Worm (Caenorhabditis elegans) whole organism, late embryonic: ENCODE data around the gene unc-53.

Source experiments
- F13H6.1 ChIP-seq: sonication (generic microtip); optimal IDR thresholded peaks from 2 replicates; lab custom pipeline; 2016; ENCODE audit warnings: missing genetic modification characterization, missing compliant biosample characterization
- ama-1 ChIP-seq: fragments of 150-350 bp; optimal IDR thresholded peaks from 2 replicates; lab custom pipeline; 2014
- ceh-18 ChIP-seq: sonication (generic microtip); optimal IDR thresholded peaks from 2 replicates; lab custom pipeline; 2016; ENCODE audit warnings: missing genetic modification characterization, missing compliant biosample characterization
- ceh-19 ChIP-seq: fragments of 200-800 bp; sonication (Bioruptor generic); optimal IDR thresholded peaks from 2 replicates; lab custom pipeline; 2018; ENCODE audit warnings: mild to moderate bottlenecking, missing genetic modification characterization, missing compliant biosample characterization
- ceh-22 ChIP-seq: sonication (generic microtip); optimal IDR thresholded peaks from 2 replicates; lab custom pipeline; 2017; ENCODE audit warnings: missing biosample characterization, missing genetic modification characterization
- ceh-30 ChIP-seq: fragments of 150-350 bp; optimal IDR thresholded peaks from 2 replicates; lab custom pipeline; 2014; ENCODE audit warnings: missing biosample characterization, missing genetic modification characterization
- ceh-31 ChIP-seq: sonication (generic microtip); optimal IDR thresholded peaks from 2 replicates; lab custom pipeline; 2016; ENCODE audit warnings: missing genetic modification characterization, missing compliant biosample characterization
- ceh-45 ChIP-seq: fragments of 200-800 bp; sonication (Bioruptor generic); IDR thresholded peaks from 2 replicates; pipeline ENCODE4 v1.3.6; 2022; ENCODE audit warnings: missing genetic modification reagents, missing genetic modification characterization, missing compliant biosample characterization
- ceh-48 ChIP-seq: sonication (generic microtip); optimal IDR thresholded peaks from 2 replicates; lab custom pipeline; 2016; ENCODE audit warnings: missing genetic modification characterization, inconsistent platforms, missing compliant biosample characterization
- ceh-6 ChIP-seq: fragments of 200-800 bp; sonication (Bioruptor generic); optimal IDR thresholded peaks from 2 replicates; lab custom pipeline; 2018; ENCODE audit warnings: mild to moderate bottlenecking, missing genetic modification characterization, missing compliant biosample characterization
- dmd-4 ChIP-seq: sonication (generic microtip); optimal IDR thresholded peaks from 2 replicates; lab custom pipeline; 2016; ENCODE audit warnings: borderline replicate concordance, missing genetic modification characterization, missing compliant biosample characterization
- dve-1 ChIP-seq: sonication (generic microtip); optimal IDR thresholded peaks from 2 replicates; lab custom pipeline; 2017; ENCODE audit warnings: antibody characterized with exemption, mild to moderate bottlenecking, missing genetic modification characterization, missing compliant biosample characterization
- elt-4 ChIP-seq: sonication (generic microtip); optimal IDR thresholded peaks from 2 replicates; lab custom pipeline; 2016; ENCODE audit warnings: missing genetic modification characterization, missing compliant biosample characterization
- fkh-10 ChIP-seq: fragments of 150-350 bp; optimal IDR thresholded peaks from 2 replicates; lab custom pipeline; 2014; ENCODE audit warnings: missing biosample characterization, missing genetic modification reagents, missing genetic modification characterization
- hlh-13 ChIP-seq: fragments of 200-800 bp; sonication (Bioruptor generic); optimal IDR thresholded peaks from 2 replicates; lab custom pipeline; 2018; ENCODE audit warnings: mild to moderate bottlenecking, missing genetic modification characterization, missing compliant biosample characterization
- hlh-30 ChIP-seq: sonication (generic microtip); optimal IDR thresholded peaks from 2 replicates; lab custom pipeline; 2017; ENCODE audit warnings: antibody characterized with exemption, missing genetic modification characterization, missing compliant biosample characterization; ENCODE audit not compliant: insufficient read depth
- hlh-6 ChIP-seq: sonication (generic microtip); optimal IDR thresholded peaks from 2 replicates; lab custom pipeline; 2016; ENCODE audit warnings: missing genotype, missing genetic modification characterization, missing compliant biosample characterization
- hlh-8 ChIP-seq: sonication (generic microtip); optimal IDR thresholded peaks from 2 replicates; lab custom pipeline; 2016; ENCODE audit warnings: missing genotype, missing genetic modification characterization, missing compliant biosample characterization
- lin-11 ChIP-seq: fragments of 200-800 bp; sonication (Bioruptor generic); optimal IDR thresholded peaks from 2 replicates; lab custom pipeline; 2018; ENCODE audit warnings: mild to moderate bottlenecking, missing genetic modification characterization, missing compliant biosample characterization
- odd-2 ChIP-seq: sonication (generic microtip); optimal IDR thresholded peaks from 2 replicates; lab custom pipeline; 2017; ENCODE audit warnings: antibody characterized with exemption, mild to moderate bottlenecking, missing genetic modification characterization, missing compliant biosample characterization
- pag-3 ChIP-seq: sonication (generic microtip); optimal IDR thresholded peaks from 2 replicates; lab custom pipeline; 2016; ENCODE audit warnings: missing compliant biosample characterization, missing genetic modification characterization, borderline replicate concordance
- pat-9 ChIP-seq: fragments of 200-800 bp; sonication (Bioruptor generic); optimal IDR thresholded peaks from 2 replicates; lab custom pipeline; 2018; ENCODE audit warnings: mild to moderate bottlenecking, missing genetic modification characterization, moderate library complexity, missing compliant biosample characterization
- pax-1 ChIP-seq: fragments of 150-350 bp; optimal IDR thresholded peaks from 2 replicates; lab custom pipeline; 2014; ENCODE audit warnings: missing biosample characterization, missing genetic modification characterization
- pha-2 ChIP-seq: sonication (generic microtip); optimal IDR thresholded peaks from 2 replicates; lab custom pipeline; 2017; ENCODE audit warnings: mild to moderate bottlenecking, missing genetic modification characterization, missing compliant biosample characterization
- pqm-1 ChIP-seq: sonication (generic microtip); optimal IDR thresholded peaks from 2 replicates; lab custom pipeline; 2016; ENCODE audit warnings: missing genetic modification characterization, missing compliant biosample characterization
- pros-1 ChIP-seq: fragments of 150-350 bp; optimal IDR thresholded peaks from 2 replicates; lab custom pipeline; 2014; ENCODE audit warnings: missing biosample characterization, missing genetic modification reagents, missing genetic modification characterization
- sdc-2 ChIP-seq: sonication (generic microtip); optimal IDR thresholded peaks from 2 replicates; lab custom pipeline; 2016; ENCODE audit warnings: missing genotype, missing genetic modification characterization, missing compliant biosample characterization
- sox-4 ChIP-seq: sonication (generic microtip); optimal IDR thresholded peaks from 2 replicates; lab custom pipeline; 2017; ENCODE audit warnings: mild to moderate bottlenecking, missing genetic modification characterization, inconsistent platforms, missing compliant biosample characterization
- ttx-3 ChIP-seq: sonication (generic microtip); optimal IDR thresholded peaks from 2 replicates; lab custom pipeline; 2016; ENCODE audit warnings: missing genetic modification reagents, missing genetic modification characterization, missing compliant biosample characterization
- unc-3 ChIP-seq, 2 experiments: fragments of 200-800 bp in 1 of 2; sonication (Bioruptor generic) in 1 of 2; sonication (generic microtip) in 1 of 2; conservative IDR thresholded peaks in 1 of 2; optimal IDR thresholded peaks in 1 of 2; 2 replicates each; pipeline versions ENCODE4 v1.3.6 to Lab custom; 2016 to 2022; ENCODE audit warnings: missing compliant biosample characterization in 2 of 2, missing genetic modification characterization in 2 of 2, missing genetic modification reagents in 1 of 2
- unc-42 ChIP-seq: sonication (generic microtip); optimal IDR thresholded peaks from 2 replicates; lab custom pipeline; 2016; ENCODE audit warnings: missing genotype, missing genetic modification characterization, missing compliant biosample characterization
- unc-86 ChIP-seq: sonication (generic microtip); optimal IDR thresholded peaks from 2 replicates; lab custom pipeline; 2016; ENCODE audit warnings: missing genetic modification characterization, missing compliant biosample characterization
- zip-5 ChIP-seq: sonication (generic microtip); optimal IDR thresholded peaks from 2 replicates; lab custom pipeline; 2016; ENCODE audit warnings: missing genetic modification characterization, missing compliant biosample characterization
- ztf-16 ChIP-seq: sonication (generic microtip); optimal IDR thresholded peaks from 2 replicates; lab custom pipeline; 2017; ENCODE audit warnings: missing genetic modification characterization, missing compliant biosample characterization

Gene unc-53

DNA sequence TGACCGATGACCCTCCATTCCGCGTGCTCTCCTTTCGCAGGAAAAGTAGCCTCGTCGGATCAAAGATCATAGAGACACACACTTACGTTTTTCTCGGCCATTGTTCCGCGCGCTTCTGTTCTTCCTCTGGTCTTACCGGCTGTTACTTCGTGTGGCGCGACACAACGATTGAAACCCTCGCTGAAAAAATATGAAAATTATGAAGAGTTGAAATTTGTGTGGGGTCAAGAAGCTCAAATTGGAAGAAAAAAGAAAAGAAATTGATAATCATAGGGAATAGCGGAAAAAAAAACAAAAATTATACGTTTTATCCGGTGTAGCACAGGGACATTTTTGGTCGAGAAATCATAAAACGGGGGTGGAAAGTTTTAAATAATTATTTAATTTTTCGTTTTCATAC is 48.2 kb downstream of the unc-53 start, which contains the start of gene cey-1:
Gene cey-1, minus strand, starts transcription at position 180 of the 400 bp plus-strand sequence.
- TF ChIP-seq pha-2 (no peak), ceh-48 (no peak), hlh-8 (no peak), dve-1 (tag; lab: Kevin White, UChicago) (no peak), unc-42 (no peak), unc-86 (tag; lab: Kevin White, UChicago) (no peak), pag-3 (tag; lab: Kevin White, UChicago) (no peak), pros-1 (tag; lab: Kevin White, UChicago) (no peak)
- TF ChIP-seq, all 69 proteins: peak for 0

- TF ChIP-seq ztf-16 (tag; lab: Kevin White, UChicago) = no peak
- no peak for TF ChIP-seq hlh-6 (tag; lab: Kevin White, UChicago)
- no peak for TF ChIP-seq sox-4
- no peak for TF ChIP-seq pag-3 (tag; lab: Kevin White, UChicago)
- no peak for TF ChIP-seq ceh-48
- no peak for TF ChIP-seq pat-9 (tag; lab: Kevin White, UChicago)
- TF ChIP-seq ama-1 = no peak
- no peak for TF ChIP-seq dmd-4 (tag; lab: Kevin White, UChicago)
These were observed 49.1 kb downstream of the unc-53 start for ce11 chrII:11040140-11040539.

DNA sequence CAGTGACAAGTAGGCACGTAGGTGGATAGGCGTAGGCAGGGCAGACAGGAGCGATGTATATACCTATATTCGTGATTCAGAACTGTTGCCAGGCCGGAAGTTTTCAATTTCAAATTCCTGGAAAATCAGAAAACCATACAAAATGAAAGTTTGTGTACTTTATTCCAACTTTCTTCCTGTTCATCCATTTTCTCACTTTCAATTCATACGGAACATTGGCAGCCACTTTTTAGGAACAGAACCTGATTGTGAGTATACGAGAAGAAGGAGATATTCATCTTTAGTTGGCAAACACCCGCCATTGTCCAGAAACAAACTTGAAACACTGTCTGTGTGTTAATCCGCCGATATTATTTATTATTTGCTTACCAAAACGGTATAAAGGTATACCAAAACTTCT is 53.5 kb downstream of the unc-53 start, which contains the start of gene srlf-15:
Gene srlf-15, plus strand, starts transcription at position 301 of the 400 bp plus-strand sequence.
- TF ChIP-seq odd-2 (tag; lab: Kevin White, UChicago) = no peak
- TF ChIP-seq ceh-19 = no peak
- TF ChIP-seq zip-5 = no peak
- no peak for TF ChIP-seq ceh-30 (tag; lab: Kevin White, UChicago)
- TF ChIP-seq unc-3 (GFP tag; conservative IDR thresholded peaks at IDR 0.05; lab: Robert Waterston, UW) = no peak
- no peak for TF ChIP-seq unc-3 (tag; optimal IDR thresholded peaks at IDR 0.05; lab: Kevin White, UChicago)
- TF ChIP-seq pax-1 = no peak
- TF ChIP-seq dmd-4 (tag; lab: Kevin White, UChicago) = no peak
- no peak for TF ChIP-seq pat-9 (tag; lab: Kevin White, UChicago)
- TF ChIP-seq hlh-13 = no peak
- no peak for TF ChIP-seq elt-4
- TF ChIP-seq ceh-6 (GFP tag; lab: Kevin White, UChicago) = no peak

ce11 chrII:11032812-11033211 is 56.4 kb downstream of the unc-53 start:
- peak; percentile 79 for TF ChIP-seq unc-42
- TF ChIP-seq ceh-18 (tag; lab: Kevin White, UChicago) = no peak
- no peak for TF ChIP-seq unc-86 (tag; lab: Kevin White, UChicago)
- no peak for TF ChIP-seq pat-9 (tag; lab: Kevin White, UChicago)

DNA sequence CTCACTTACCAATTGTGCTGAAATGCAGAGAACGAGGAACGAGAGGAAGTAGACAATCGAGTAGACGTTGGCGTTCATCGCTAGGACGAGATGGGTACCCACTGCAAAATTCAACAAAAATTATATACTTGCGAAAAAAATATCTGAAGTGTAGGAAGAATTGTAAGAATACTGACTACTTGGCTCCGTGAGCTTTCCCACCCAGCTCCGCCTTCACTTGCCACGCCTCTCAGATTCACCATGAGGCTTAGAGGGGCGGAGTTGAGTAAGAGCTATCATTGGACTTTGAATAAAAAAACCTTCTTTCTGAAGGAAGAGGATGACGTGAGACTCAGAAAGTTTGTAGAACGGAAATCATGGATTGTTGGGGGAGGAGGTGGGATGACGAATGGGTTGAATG is 59.0 kb downstream of the unc-53 start, which contains the start of gene nlp-18:
Gene nlp-18, minus strand, starts transcription at position 101 of the 400 bp plus-strand sequence.
- no peak for TF ChIP-seq unc-42
- no peak for TF ChIP-seq hlh-13
- TF ChIP-seq pax-1 = no peak
- TF ChIP-seq pros-1 (tag; lab: Kevin White, UChicago) = no peak
- no peak for TF ChIP-seq pqm-1
- no peak for TF ChIP-seq sdc-2 (tag; lab: Kevin White, UChicago)
- no peak for TF ChIP-seq pha-2
- no peak for TF ChIP-seq ceh-22 (tag; lab: Kevin White, UChicago)
- no peak for TF ChIP-seq F13H6.1 (tag; lab: Kevin White, UChicago)
- no peak for TF ChIP-seq ttx-3 (tag; lab: Kevin White, UChicago)
- no peak for TF ChIP-seq ceh-31 (tag; lab: Kevin White, UChicago)
- TF ChIP-seq hlh-30 (tag; lab: Kevin White, UChicago) = no peak
- no peak for TF ChIP-seq lin-11 (tag; lab: Kevin White, UChicago)
- TF ChIP-seq ceh-6 (GFP tag; lab: Kevin White, UChicago) = no peak
- no peak for TF ChIP-seq fkh-10 (GFP tag; lab: Kevin White, UChicago)
- TF ChIP-seq ceh-45 (GFP tag; lab: Robert Waterston, UW) = no peak
